Worm (Caenorhabditis elegans): Measurements from ENCODE around the gene unc-27.

unc-27 gene

DNA sequence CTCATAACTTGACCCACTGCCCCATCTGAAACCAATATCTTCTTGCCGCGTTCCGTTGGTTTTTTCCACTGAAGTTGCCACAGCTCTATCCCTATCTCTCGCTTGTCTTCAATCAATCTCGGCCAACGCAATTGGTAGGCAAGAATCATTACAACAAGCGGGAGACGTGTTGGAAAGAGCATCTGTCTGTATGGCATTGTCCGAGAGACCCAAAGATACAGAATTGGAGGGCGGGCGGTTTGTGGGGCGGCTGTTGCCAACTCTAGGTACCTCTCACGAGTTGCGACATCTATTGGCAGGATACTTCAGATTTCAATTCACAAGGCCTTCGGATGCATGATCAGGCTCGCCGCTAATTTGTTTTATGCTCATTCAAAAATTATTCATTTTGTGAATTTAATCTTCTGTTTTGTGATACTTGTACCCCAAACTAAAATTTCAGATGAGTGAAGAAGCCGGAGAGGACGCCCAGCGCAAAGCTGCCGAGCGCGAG is at the start of gene unc-27:
Gene unc-27 (plus strand): TSS at position 443 of the 493 bp plus-strand sequence.
- TF ChIP-seq ztf-29 (GFP tag; IDR thresholded peaks at IDR 0.05) (no peak), klf-2 (GFP tag; conservative IDR thresholded peaks at IDR 0.05) (no peak), cog-1 (tag; optimal IDR thresholded peaks at IDR 0.05) (no peak), ztf-23 (GFP tag; IDR thresholded peaks at IDR 0.05) (no peak), med-1 (GFP tag; optimal IDR thresholded peaks at IDR 0.05; ENCODE audit: insufficient read depth) (no peak), ref-1 (GFP tag; conservative IDR thresholded peaks at IDR 0.05) (no peak), flt-1 (GFP tag; IDR thresholded peaks at IDR 0.05) (no peak), tab-1 (GFP tag; IDR thresholded peaks at IDR 0.05) (no peak), T22C8.4 (GFP tag; IDR thresholded peaks at IDR 0.05) (no peak)

DNA sequence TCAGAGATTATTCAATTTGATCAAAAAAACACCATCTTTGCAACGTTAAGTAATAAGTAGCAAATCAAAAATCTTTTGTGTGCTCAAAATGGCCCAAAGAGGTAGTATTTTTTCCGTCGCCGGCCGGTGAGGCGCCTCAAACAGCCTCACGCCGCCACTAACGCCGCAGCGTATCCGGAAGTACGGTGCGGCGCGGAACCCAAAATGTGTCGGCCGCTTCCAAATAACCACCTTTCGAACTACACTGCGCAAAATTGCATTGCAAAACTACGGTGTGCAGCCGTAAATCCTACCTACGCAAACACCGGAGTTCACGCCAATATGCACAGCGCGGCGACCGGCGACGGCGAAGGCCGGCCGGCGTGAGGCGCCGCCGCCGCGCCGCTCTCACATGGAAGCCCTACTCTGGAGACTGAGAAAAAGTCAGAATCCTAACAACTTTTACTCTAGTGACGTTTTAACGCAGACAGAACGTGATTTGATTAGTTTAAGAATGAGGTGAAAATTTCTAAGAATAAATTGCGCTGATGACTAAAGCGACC is 47.6 kb upstream of the unc-27 start:
- TF ChIP-seq med-1 (GFP tag; optimal IDR thresholded peaks at IDR 0.05; ENCODE audit: insufficient read depth) (no peak), cog-1 (tag; optimal IDR thresholded peaks at IDR 0.05) (no peak), ztf-23 (GFP tag; IDR thresholded peaks at IDR 0.05) (no peak), tab-1 (GFP tag; IDR thresholded peaks at IDR 0.05) (no peak), flt-1 (GFP tag; IDR thresholded peaks at IDR 0.05) (no peak), ztf-29 (GFP tag; IDR thresholded peaks at IDR 0.05) (no peak), klf-2 (GFP tag; conservative IDR thresholded peaks at IDR 0.05) (no peak), ref-1 (GFP tag; conservative IDR thresholded peaks at IDR 0.05) (no peak), T22C8.4 (GFP tag; IDR thresholded peaks at IDR 0.05) (no peak)

ce11 chrX:8742896-8743295 is 46.4 kb upstream of the unc-27 start, which contains the start of gene M02D8.7:
Gene M02D8.7 (minus strand): TSS chrX:8742996.
- TF ChIP-seq klf-2 (GFP tag; conservative IDR thresholded peaks at IDR 0.05) (no peak), cog-1 (tag; optimal IDR thresholded peaks at IDR 0.05) (no peak), ref-1 (GFP tag; conservative IDR thresholded peaks at IDR 0.05) (no peak), tab-1 (GFP tag; IDR thresholded peaks at IDR 0.05) (no peak), T22C8.4 (GFP tag; IDR thresholded peaks at IDR 0.05) (no peak), med-1 (GFP tag; optimal IDR thresholded peaks at IDR 0.05; ENCODE audit: insufficient read depth) (no peak), ztf-23 (GFP tag; IDR thresholded peaks at IDR 0.05) (no peak), ztf-29 (GFP tag; IDR thresholded peaks at IDR 0.05) (no peak), flt-1 (GFP tag; IDR thresholded peaks at IDR 0.05) (no peak)

DNA sequence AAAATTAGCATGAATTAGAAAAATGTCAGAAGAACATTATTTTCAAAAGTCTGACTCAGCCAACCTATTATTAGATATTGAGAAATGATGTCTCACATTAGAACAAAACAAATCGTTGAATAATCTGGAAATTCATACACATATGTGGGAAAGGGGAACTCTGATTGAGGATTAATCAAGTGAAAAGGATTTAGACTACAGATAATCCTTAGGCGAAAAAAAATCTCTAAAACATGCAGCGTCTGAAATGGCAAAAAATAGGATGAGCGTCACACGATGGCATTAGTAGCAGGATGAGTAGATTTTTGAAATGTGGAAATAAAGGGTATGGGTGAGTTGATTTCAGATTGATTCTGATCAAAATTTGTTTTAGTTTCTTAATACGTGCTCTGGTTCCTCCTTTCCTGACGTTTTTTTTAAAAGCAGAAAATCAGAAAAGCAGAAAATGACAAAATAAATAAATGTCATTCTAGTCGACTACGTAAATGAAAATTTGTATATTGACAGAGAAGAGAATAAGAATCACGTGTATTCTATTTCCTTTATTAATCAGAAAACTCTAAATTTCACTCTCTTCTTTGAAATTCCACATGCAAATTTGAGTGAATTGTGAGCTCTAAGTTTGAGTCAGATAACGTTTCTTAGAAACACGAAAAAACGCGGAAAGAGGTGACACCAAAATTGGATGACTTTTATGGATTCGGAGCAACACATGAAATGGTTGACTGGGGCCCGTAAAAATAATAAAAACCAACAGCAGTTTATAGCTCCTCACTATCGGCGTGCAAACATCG is 44.9 kb upstream of the unc-27 start:
- TF ChIP-seq cog-1 (tag; optimal IDR thresholded peaks at IDR 0.05) (no peak), T22C8.4 (GFP tag; IDR thresholded peaks at IDR 0.05) (no peak), ztf-23 (GFP tag; IDR thresholded peaks at IDR 0.05) (no peak), ref-1 (GFP tag; conservative IDR thresholded peaks at IDR 0.05) (no peak), ztf-29 (GFP tag; IDR thresholded peaks at IDR 0.05) (no peak), klf-2 (GFP tag; conservative IDR thresholded peaks at IDR 0.05) (no peak), med-1 (GFP tag; optimal IDR thresholded peaks at IDR 0.05; ENCODE audit: insufficient read depth) (no peak), flt-1 (GFP tag; IDR thresholded peaks at IDR 0.05) (no peak), tab-1 (GFP tag; IDR thresholded peaks at IDR 0.05) (no peak)

- TF ChIP-seq T22C8.4 (GFP tag; IDR thresholded peaks at IDR 0.05), result no peak
- no peak for TF ChIP-seq tab-1 (GFP tag; IDR thresholded peaks at IDR 0.05)
- no peak for TF ChIP-seq flt-1 (GFP tag; IDR thresholded peaks at IDR 0.05)
- no peak for TF ChIP-seq ztf-23 (GFP tag; IDR thresholded peaks at IDR 0.05)
- no peak for TF ChIP-seq ztf-29 (GFP tag; IDR thresholded peaks at IDR 0.05)
- no peak for TF ChIP-seq cog-1 (tag; optimal IDR thresholded peaks at IDR 0.05)
- no peak for TF ChIP-seq ref-1 (GFP tag; conservative IDR thresholded peaks at IDR 0.05)
- TF ChIP-seq med-1 (GFP tag; optimal IDR thresholded peaks at IDR 0.05; ENCODE audit: insufficient read depth), result no peak
Measured at ce11 chrX:8745524-8745923, 43.7 kb upstream of the unc-27 start.

DNA sequence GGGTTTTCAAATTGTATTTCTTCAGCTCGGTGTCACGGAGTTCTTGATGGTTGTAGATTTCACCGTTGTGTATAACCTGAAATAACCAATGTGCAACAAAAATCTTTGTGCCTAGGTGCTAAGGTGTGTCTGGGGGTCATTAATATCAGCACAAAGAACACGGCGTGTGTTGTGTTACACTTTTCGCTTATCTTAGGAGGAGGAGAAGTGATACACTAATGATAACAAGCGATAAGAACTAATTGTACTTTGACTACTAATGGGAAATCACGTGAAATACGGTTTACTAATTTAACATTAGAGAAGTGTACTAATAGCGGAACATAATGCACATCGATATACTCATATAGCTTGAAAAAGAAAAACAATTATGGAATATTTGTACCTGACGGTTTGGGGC is 39.0 kb upstream of the unc-27 start:
- TF ChIP-seq tab-1 (GFP tag; IDR thresholded peaks at IDR 0.05) (no peak), cog-1 (tag; optimal IDR thresholded peaks at IDR 0.05) (no peak), med-1 (GFP tag; optimal IDR thresholded peaks at IDR 0.05; ENCODE audit: insufficient read depth) (no peak), flt-1 (GFP tag; IDR thresholded peaks at IDR 0.05) (no peak), ztf-29 (GFP tag; IDR thresholded peaks at IDR 0.05) (no peak), klf-2 (GFP tag; conservative IDR thresholded peaks at IDR 0.05) (no peak), ref-1 (GFP tag; conservative IDR thresholded peaks at IDR 0.05) (no peak), ztf-23 (GFP tag; IDR thresholded peaks at IDR 0.05) (no peak), T22C8.4 (GFP tag; IDR thresholded peaks at IDR 0.05) (no peak)

ce11 chrX:8750660-8751059 is 38.6 kb upstream of the unc-27 start, which contains the start of gene asns-2:
Gene asns-2 (minus strand): TSS chrX:8750941.
- no peak for TF ChIP-seq ztf-29 (GFP tag; IDR thresholded peaks at IDR 0.05)
- no peak for TF ChIP-seq tab-1 (GFP tag; IDR thresholded peaks at IDR 0.05)
- TF ChIP-seq T22C8.4 (GFP tag; IDR thresholded peaks at IDR 0.05), result no peak
- no peak for TF ChIP-seq klf-2 (GFP tag; conservative IDR thresholded peaks at IDR 0.05)
- no peak for TF ChIP-seq ref-1 (GFP tag; conservative IDR thresholded peaks at IDR 0.05)
- no peak for TF ChIP-seq ztf-23 (GFP tag; IDR thresholded peaks at IDR 0.05)
- no peak for TF ChIP-seq cog-1 (tag; optimal IDR thresholded peaks at IDR 0.05)
- TF ChIP-seq med-1 (GFP tag; optimal IDR thresholded peaks at IDR 0.05; ENCODE audit: insufficient read depth), result no peak
- no peak for TF ChIP-seq flt-1 (GFP tag; IDR thresholded peaks at IDR 0.05)

DNA sequence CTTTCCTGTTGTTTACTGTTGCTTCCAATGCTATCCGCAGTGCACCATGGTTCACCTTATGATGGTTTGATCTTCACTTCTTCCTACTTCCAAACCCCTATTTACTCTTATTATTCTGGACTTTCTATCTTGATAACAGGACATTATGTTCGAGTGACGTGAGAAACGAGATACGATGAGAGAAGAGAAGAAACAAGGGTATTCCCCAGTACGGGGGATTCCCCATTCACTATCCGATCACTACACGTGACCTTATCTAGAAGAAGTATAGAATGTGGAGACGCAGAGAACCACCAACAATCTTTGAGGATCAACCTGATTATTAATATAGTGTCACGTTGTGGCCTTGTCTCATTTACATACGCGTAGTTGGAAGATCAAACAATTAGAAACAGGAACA is 36.7 kb upstream of the unc-27 start:
- TF ChIP-seq ztf-23 (GFP tag; IDR thresholded peaks at IDR 0.05) (no peak), ref-1 (GFP tag; conservative IDR thresholded peaks at IDR 0.05) (no peak), med-1 (GFP tag; optimal IDR thresholded peaks at IDR 0.05; ENCODE audit: insufficient read depth) (no peak), cog-1 (tag; optimal IDR thresholded peaks at IDR 0.05) (no peak), flt-1 (GFP tag; IDR thresholded peaks at IDR 0.05) (no peak), tab-1 (GFP tag; IDR thresholded peaks at IDR 0.05) (no peak), T22C8.4 (GFP tag; IDR thresholded peaks at IDR 0.05) (no peak), klf-2 (GFP tag; conservative IDR thresholded peaks at IDR 0.05) (no peak), ztf-29 (GFP tag; IDR thresholded peaks at IDR 0.05) (no peak)

DNA sequence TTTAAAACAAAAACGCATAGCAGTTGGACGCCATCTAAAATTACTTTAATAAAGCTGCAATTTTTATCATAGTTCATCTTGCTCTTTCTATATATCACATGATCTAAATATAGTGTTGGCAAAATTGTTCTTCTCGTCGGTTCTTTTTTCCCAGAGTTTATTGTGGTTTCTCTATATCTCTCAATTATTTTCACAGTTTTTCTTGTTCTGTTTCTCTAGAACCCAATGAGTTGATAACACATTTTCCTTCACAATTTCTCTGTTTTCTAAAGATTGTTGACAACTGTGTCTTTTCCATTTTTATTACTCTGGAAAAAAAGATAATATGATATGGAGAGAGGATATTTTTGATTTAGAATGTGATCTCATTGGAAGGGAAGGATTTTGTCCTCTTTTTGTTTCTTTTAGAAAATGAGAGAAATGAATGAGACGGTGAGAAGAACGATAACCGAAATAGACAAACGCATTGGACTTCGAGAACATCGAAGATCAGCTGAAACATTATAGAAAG is 34.9 kb upstream of the unc-27 start:
- no peak for TF ChIP-seq med-1 (GFP tag; optimal IDR thresholded peaks at IDR 0.05; ENCODE audit: insufficient read depth)
- TF ChIP-seq ztf-29 (GFP tag; IDR thresholded peaks at IDR 0.05), result no peak
- TF ChIP-seq klf-2 (GFP tag; conservative IDR thresholded peaks at IDR 0.05), result no peak
- TF ChIP-seq ztf-23 (GFP tag; IDR thresholded peaks at IDR 0.05), result no peak
- TF ChIP-seq flt-1 (GFP tag; IDR thresholded peaks at IDR 0.05), result no peak
- no peak for TF ChIP-seq tab-1 (GFP tag; IDR thresholded peaks at IDR 0.05)
- no peak for TF ChIP-seq ref-1 (GFP tag; conservative IDR thresholded peaks at IDR 0.05)
- TF ChIP-seq T22C8.4 (GFP tag; IDR thresholded peaks at IDR 0.05), result no peak
- TF ChIP-seq cog-1 (tag; optimal IDR thresholded peaks at IDR 0.05), result no peak
